Worm (Caenorhabditis elegans) whole organism, L1 larva: ENCODE results near the gene cct-6.

ENCODE experiments used
- C16A3.4 ChIP-seq: fragments of 150-350 bp; optimal IDR thresholded peaks from 2 replicates; lab custom pipeline; 2014; ENCODE audit warnings: missing biosample characterization, missing genetic modification characterization
- C34B4.2 ChIP-seq: sonication (generic microtip); optimal IDR thresholded peaks from 2 replicates; lab custom pipeline; 2017; ENCODE audit warnings: mild to moderate bottlenecking, missing genetic modification characterization, missing compliant biosample characterization
- F16B12.6 ChIP-seq: fragments of 150-350 bp; optimal IDR thresholded peaks from 2 replicates; lab custom pipeline; 2014; ENCODE audit warnings: missing biosample characterization, missing genetic modification characterization
- aha-1 ChIP-seq: fragments of 150-350 bp; optimal IDR thresholded peaks from 2 replicates; lab custom pipeline; 2014; ENCODE audit warnings: missing biosample characterization, missing genetic modification characterization
- alr-1 ChIP-seq: fragments of 200-800 bp; sonication (Bioruptor generic); optimal IDR thresholded peaks from 2 replicates; lab custom pipeline; 2018; ENCODE audit warnings: borderline replicate concordance, mild to moderate bottlenecking, missing genetic modification characterization, missing compliant biosample characterization
- aly-2 ChIP-seq: fragments of 150-350 bp; optimal IDR thresholded peaks from 2 replicates; lab custom pipeline; 2014; ENCODE audit warnings: missing biosample characterization, missing genetic modification characterization
- ama-1 ChIP-seq: fragments of 150-350 bp; optimal IDR thresholded peaks from 2 replicates; lab custom pipeline; 2014
- blmp-1 ChIP-seq: fragments of 150-350 bp; optimal IDR thresholded peaks from 2 replicates; lab custom pipeline; 2014; ENCODE audit warnings: missing biosample characterization, missing genetic modification characterization
- ceh-82 ChIP-seq, 3 experiments: fragments of 150-350 bp in 1 of 3; sonication (generic microtip) in 2 of 3; optimal IDR thresholded peaks; 2 replicates each; lab custom pipeline; 2014 to 2017; ENCODE audit warnings: missing biosample characterization in 3 of 3, missing genetic modification characterization in 3 of 3
- ceh-88 ChIP-seq: fragments of 200-800 bp; sonication (Bioruptor generic); IDR thresholded peaks from 2 replicates; pipeline ENCODE4 v1.3.6; 2022; ENCODE audit warnings: missing genetic modification characterization, missing compliant biosample characterization
- ceh-90 ChIP-seq: sonication (generic microtip); optimal IDR thresholded peaks from 2 replicates; lab custom pipeline; 2016; ENCODE audit warnings: missing genetic modification characterization, missing compliant biosample characterization
- dpl-1 ChIP-seq, 3 experiments: fragments of 150-350 bp in 2 of 3; sonication (generic microtip) in 1 of 3; optimal IDR thresholded peaks; 2 replicates each; lab custom pipeline; 2014 to 2017; ENCODE audit warnings: missing biosample characterization in 3 of 3, missing genetic modification characterization in 3 of 3, missing genetic modification reagents in 3 of 3
- efl-1 ChIP-seq, 4 experiments: fragments of 150-350 bp; optimal IDR thresholded peaks in 3 of 4; peaks in 1 of 4; 1 replicate in 1 of 4; 2 replicates in 3 of 4; lab custom pipeline; 2014; ENCODE audit warnings: missing biosample characterization in 2 of 4, missing genetic modification characterization in 2 of 4, missing genetic modification reagents in 2 of 4
- egl-13 ChIP-seq: sonication (generic microtip); optimal IDR thresholded peaks from 2 replicates; lab custom pipeline; 2016; ENCODE audit warnings: missing genotype, missing genetic modification reagents, missing genetic modification characterization, missing compliant biosample characterization
- elt-3 ChIP-seq, 6 experiments: fragments of 150-350 bp in 1 of 6; sonication (generic microtip); optimal IDR thresholded peaks; 2 replicates each; lab custom pipeline; 2017 to 2018; ENCODE audit warnings: missing biosample characterization in 6 of 6, missing genetic modification characterization in 6 of 6, inconsistent platforms in 1 of 6
- ets-5 ChIP-seq: fragments of 200-800 bp; sonication (Bioruptor generic); IDR thresholded peaks from 2 replicates; pipeline ENCODE4 v1.3.6; 2022; ENCODE audit warnings: missing genetic modification characterization, missing compliant biosample characterization
- fkh-4 ChIP-seq: sonication (generic microtip); optimal IDR thresholded peaks from 2 replicates; lab custom pipeline; 2016; ENCODE audit warnings: missing compliant biosample characterization, missing genetic modification characterization, borderline replicate concordance
- fkh-8 ChIP-seq: sonication (generic microtip); optimal IDR thresholded peaks from 2 replicates; lab custom pipeline; 2016; ENCODE audit warnings: mild to moderate bottlenecking, missing genetic modification characterization, missing compliant biosample characterization
- fos-1 ChIP-seq: fragments of 150-350 bp; optimal IDR thresholded peaks from 2 replicates; lab custom pipeline; 2014; ENCODE audit warnings: missing biosample characterization, missing genetic modification characterization
- hlh-4 ChIP-seq: sonication (generic microtip); optimal IDR thresholded peaks from 2 replicates; lab custom pipeline; 2016; ENCODE audit warnings: mild to moderate bottlenecking, missing genetic modification characterization, missing compliant biosample characterization
- hpl-2 ChIP-seq: fragments of 150-350 bp; optimal IDR thresholded peaks from 2 replicates; lab custom pipeline; 2014; ENCODE audit warnings: missing biosample characterization, missing genetic modification reagents, missing genetic modification characterization
- isw-1 ChIP-seq: fragments of 200-800 bp; sonication (Bioruptor generic); IDR thresholded peaks from 2 replicates; pipeline ENCODE4 v1.3.6; 2022; ENCODE audit warnings: missing genetic modification characterization, missing compliant biosample characterization
- jun-1 ChIP-seq: fragments of 150-350 bp; optimal IDR thresholded peaks from 2 replicates; lab custom pipeline; 2014; ENCODE audit warnings: missing biosample characterization, missing genetic modification reagents, missing genetic modification characterization
- lin-14 ChIP-seq: fragments of 200-800 bp; sonication (Bioruptor generic); optimal IDR thresholded peaks from 2 replicates; lab custom pipeline; 2018; ENCODE audit warnings: mild to moderate bottlenecking, missing genetic modification characterization, moderate library complexity, missing compliant biosample characterization
- lin-15B ChIP-seq: fragments of 150-350 bp; sonication (generic microtip); optimal IDR thresholded peaks from 3 replicates; lab custom pipeline; 2014; ENCODE audit warnings: missing biosample characterization, missing genetic modification characterization
- lir-3 ChIP-seq: sonication (generic microtip); optimal IDR thresholded peaks from 2 replicates; lab custom pipeline; 2016; ENCODE audit warnings: mild to moderate bottlenecking, missing genetic modification characterization, moderate library complexity, missing compliant biosample characterization; ENCODE audit not compliant: poor library complexity
- lsy-2 ChIP-seq, 2 experiments: fragments of 150-350 bp; optimal IDR thresholded peaks; 2 replicates each; lab custom pipeline; 2014; ENCODE audit warnings: missing biosample characterization in 2 of 2, missing genetic modification characterization in 2 of 2
- mef-2 ChIP-seq: fragments of 150-350 bp; optimal IDR thresholded peaks from 2 replicates; lab custom pipeline; 2014; ENCODE audit warnings: missing biosample characterization, missing genetic modification characterization
- nhr-12 ChIP-seq: sonication (generic microtip); optimal IDR thresholded peaks from 2 replicates; lab custom pipeline; 2017; ENCODE audit warnings: missing biosample characterization, missing genetic modification characterization
- nhr-71 ChIP-seq: sonication (generic microtip); optimal IDR thresholded peaks from 2 replicates; lab custom pipeline; 2016; ENCODE audit warnings: mild to moderate bottlenecking, missing genetic modification characterization, moderate library complexity, missing compliant biosample characterization
- nhr-84 ChIP-seq: sonication (generic microtip); optimal IDR thresholded peaks from 2 replicates; lab custom pipeline; 2017; ENCODE audit warnings: missing biosample characterization, missing genetic modification characterization
- nhr-85 ChIP-seq: sonication (generic microtip); peaks from one replicate; lab custom pipeline; 2016; ENCODE audit warnings: missing genetic modification characterization, inconsistent platforms, missing compliant biosample characterization
- pax-3 ChIP-seq: fragments of 200-800 bp; sonication (Bioruptor generic); optimal IDR thresholded peaks from 2 replicates; lab custom pipeline; 2018; ENCODE audit warnings: mild to moderate bottlenecking, missing genetic modification characterization, moderate library complexity, missing compliant biosample characterization
- pqm-1 ChIP-seq: sonication (generic microtip); optimal IDR thresholded peaks from 3 replicates; lab custom pipeline; 2017; ENCODE audit warnings: missing biosample characterization, missing genetic modification characterization
- rnt-1 ChIP-seq: sonication (generic microtip); optimal IDR thresholded peaks from 2 replicates; lab custom pipeline; 2016; ENCODE audit warnings: mild to moderate bottlenecking, missing genetic modification characterization, moderate library complexity, missing compliant biosample characterization
- snu-23 ChIP-seq: sonication (generic microtip); optimal IDR thresholded peaks from 2 replicates; lab custom pipeline; 2016; ENCODE audit warnings: missing genetic modification characterization, missing compliant biosample characterization
- sptf-1 ChIP-seq: fragments of 150-350 bp; optimal IDR thresholded peaks from 2 replicates; lab custom pipeline; 2014; ENCODE audit warnings: missing biosample characterization, missing genetic modification characterization
- swsn-7 ChIP-seq: sonication (generic microtip); optimal IDR thresholded peaks from 2 replicates; lab custom pipeline; 2016; ENCODE audit warnings: missing genetic modification characterization, missing compliant biosample characterization
- unc-130 ChIP-seq: fragments of 150-350 bp; optimal IDR thresholded peaks from 2 replicates; lab custom pipeline; 2017; ENCODE audit warnings: missing biosample characterization, missing genetic modification characterization, inconsistent platforms
- unc-86 ChIP-seq: sonication (generic microtip); optimal IDR thresholded peaks from 2 replicates; lab custom pipeline; 2016; ENCODE audit warnings: missing genetic modification characterization, missing compliant biosample characterization
- vab-15 ChIP-seq: sonication (generic microtip); optimal IDR thresholded peaks from 2 replicates; lab custom pipeline; 2017; ENCODE audit warnings: missing genotype, mild to moderate bottlenecking, missing genetic modification characterization, missing compliant biosample characterization
- xbp-1 ChIP-seq: sonication (generic microtip); optimal IDR thresholded peaks from 2 replicates; lab custom pipeline; 2016; ENCODE audit warnings: missing genetic modification characterization, missing compliant biosample characterization
- zag-1 ChIP-seq: fragments of 150-350 bp; optimal IDR thresholded peaks from 2 replicates; lab custom pipeline; 2014; ENCODE audit warnings: missing biosample characterization, missing genetic modification characterization
- zip-4 ChIP-seq: fragments of 200-800 bp; sonication (Bioruptor generic); optimal IDR thresholded peaks from 2 replicates; lab custom pipeline; 2018; ENCODE audit warnings: mild to moderate bottlenecking, missing genetic modification characterization, moderate library complexity, missing compliant biosample characterization
- ztf-11 ChIP-seq, 2 experiments: sonication (generic microtip); optimal IDR thresholded peaks; 2 replicates each; lab custom pipeline; 2016 to 2017; ENCODE audit warnings: missing genetic modification characterization in 2 of 2, missing biosample characterization in 1 of 2, missing compliant biosample characterization in 1 of 2
- ztf-4 ChIP-seq: fragments of 150-350 bp; optimal IDR thresholded peaks from 2 replicates; lab custom pipeline; 2014; ENCODE audit warnings: missing biosample characterization, missing genetic modification characterization

The cct-6 gene

ce11 chrIII:5898631-5899030 lies 43.1 kb upstream of the cct-6 start (continued):
- TF ChIP-seq rnt-1 (tag; lab: Kevin White, UChicago) (peak; percentile 37), aha-1 (no peak), aly-2 (tag; lab: Kevin White, UChicago) (no peak), zip-4 (no peak), ceh-88 (no peak), unc-130 (tag; lab: Kevin White, UChicago) (peak; percentile 27), alr-1 (no peak), lin-15B (tag; lab: Kevin White, UChicago) (no peak), ets-5 (GFP tag; lab: Robert Waterston, UW) (no peak), ceh-90 (tag; lab: Kevin White, UChicago) (no peak), jun-1 (no peak), ceh-82 (tag; optimal IDR thresholded peaks at IDR 0.05; lab: Kevin White, UChicago) (no peak), lsy-2 (tag; optimal IDR thresholded peaks at IDR 0.05; lab: Kevin White, UChicago) (peak in 1 of 2 experiments; percentile 7), pqm-1 (tag; lab: Kevin White, UChicago) (no peak), nhr-85 (tag; lab: Kevin White, UChicago) (no peak)

- no peak for TF ChIP-seq sptf-1 (tag; lab: Kevin White, UChicago)
- TF ChIP-seq ztf-11 (tag; optimal IDR thresholded peaks at IDR 0.05; lab: Kevin White, UChicago), result no peak
- TF ChIP-seq fkh-4 (tag; lab: Kevin White, UChicago), result no peak
- no peak for TF ChIP-seq swsn-7 (tag; lab: Kevin White, UChicago)
- no peak for TF ChIP-seq F16B12.6 (tag; lab: Kevin White, UChicago)
- peak; percentile 4 to 12 for TF ChIP-seq efl-1 (optimal IDR thresholded peaks at IDR 0.05; lab: Kevin White, UChicago)
- TF ChIP-seq efl-1 (GFP tag; optimal IDR thresholded peaks at IDR 0.05 in 1 of 2; lab: Kevin White, UChicago), result peak in 1 of 2 experiments; percentile 11
- TF ChIP-seq ceh-88, result no peak
- no peak for TF ChIP-seq hlh-4 (tag; lab: Kevin White, UChicago)
- TF ChIP-seq ama-1 (lab: Kevin White, UChicago), result no peak
- TF ChIP-seq snu-23 (GFP tag; lab: Kevin White, UChicago), result peak; percentile 28
- TF ChIP-seq lin-14 (GFP tag; lab: Kevin White, UChicago), result peak; percentile 60
- TF ChIP-seq fos-1 (tag; lab: Kevin White, UChicago), result no peak
- no peak for TF ChIP-seq lir-3 (tag; lab: Kevin White, UChicago)
- TF ChIP-seq nhr-71, result peak; percentile 22
- TF ChIP-seq nhr-84 (tag; lab: Kevin White, UChicago), result no peak
- TF ChIP-seq isw-1, result no peak
- TF ChIP-seq egl-13 (tag; lab: Kevin White, UChicago), result no peak
- no peak for TF ChIP-seq C16A3.4 (tag; lab: Kevin White, UChicago)
- no peak for TF ChIP-seq aly-2 (tag; lab: Kevin White, UChicago)
- peak; percentile 19 to 50 (median 22) for TF ChIP-seq dpl-1 (GFP tag; optimal IDR thresholded peaks at IDR 0.05; lab: Kevin White, UChicago)
- no peak for TF ChIP-seq zip-4
- no peak for TF ChIP-seq xbp-1 (tag; lab: Kevin White, UChicago)
- TF ChIP-seq hpl-2 (GFP tag; lab: Kevin White, UChicago), result no peak
- TF ChIP-seq blmp-1 (tag; lab: Kevin White, UChicago), result peak; percentile 8
- no peak for TF ChIP-seq alr-1
- peak in 1 of 2 experiments; percentile 27 for TF ChIP-seq lsy-2 (tag; optimal IDR thresholded peaks at IDR 0.05; lab: Kevin White, UChicago)
Measured at ce11 chrIII:5897468-5897867, 42.0 kb upstream of the cct-6 start.

- TF ChIP-seq pqm-1 (tag; lab: Kevin White, UChicago), result no peak
- no peak for TF ChIP-seq zag-1 (tag; lab: Kevin White, UChicago)
- TF ChIP-seq sptf-1 (tag; lab: Kevin White, UChicago), result no peak
- no peak for TF ChIP-seq hpl-2 (GFP tag; lab: Kevin White, UChicago)
- no peak for TF ChIP-seq mef-2 (tag; lab: Kevin White, UChicago)
- TF ChIP-seq nhr-12, result no peak
- no peak for TF ChIP-seq elt-3 (tag; optimal IDR thresholded peaks at IDR 0.05; lab: Kevin White, UChicago)
- no peak for TF ChIP-seq egl-13 (tag; lab: Kevin White, UChicago)
- no peak for TF ChIP-seq unc-86 (tag; lab: Kevin White, UChicago)
- TF ChIP-seq ztf-4, result no peak
- no peak for TF ChIP-seq fkh-8 (tag; lab: Kevin White, UChicago)
- no peak for TF ChIP-seq vab-15 (tag; lab: Kevin White, UChicago)
- no peak for TF ChIP-seq swsn-7 (tag; lab: Kevin White, UChicago)
- no peak for TF ChIP-seq C34B4.2 (tag; lab: Kevin White, UChicago)
- TF ChIP-seq unc-130 (tag; lab: Kevin White, UChicago), result no peak
- no peak for TF ChIP-seq pax-3
- no peak for TF ChIP-seq snu-23 (GFP tag; lab: Kevin White, UChicago)
Measured at ce11 chrIII:5895913-5896312, 40.4 kb upstream of the cct-6 start, which contains the start of gene pxl-1. TSS of gene pxl-1 (minus strand) at chrIII:5896013.
